Fruit fly (Drosophila melanogaster) whole organism, embryonic: Measurements from ENCODE around the gene CG6195.
A peak's percentile ranks its signal among the peaks of the same experiment; 100 is the strongest.

Experiments used
- Awh ChIP-seq: fragments of 200-800 bp; sonication (Bioruptor generic); IDR thresholded peaks from 2 replicates; pipeline ENCODE4, ENCODE4 v1.3.6; 2022; ENCODE audit warnings: missing biosample characterization, missing genetic modification characterization
- Blimp-1 ChIP-seq: fragments of 200-800 bp; sonication (Bioruptor generic); optimal IDR thresholded peaks from 3 replicates; lab custom pipeline; 2018; ENCODE audit warnings: missing biosample characterization, missing genetic modification characterization, mild to moderate bottlenecking, moderate library complexity, missing genetic modification reagents
- CG11398 ChIP-seq: fragments of 200-800 bp; sonication (Bioruptor generic); optimal IDR thresholded peaks from 2 replicates; lab custom pipeline; 2016; ENCODE audit warnings: missing biosample characterization, missing genetic modification characterization
- CG11456 ChIP-seq: fragments of 200-800 bp; sonication (Bioruptor generic); IDR thresholded peaks from 3 replicates; pipeline ENCODE4 v1.3.6; 2022; ENCODE audit warnings: missing biosample characterization, missing genetic modification characterization
- CG12659 ChIP-seq: fragments of 200-800 bp; sonication (Bioruptor generic); optimal IDR thresholded peaks from 3 replicates; lab custom pipeline; 2017; ENCODE audit warnings: mild to moderate bottlenecking, missing biosample characterization, missing genetic modification reagents, missing genetic modification characterization
- CG12744 ChIP-seq: fragments of 200-800 bp; sonication (Bioruptor generic); optimal IDR thresholded peaks from 2 replicates; lab custom pipeline; 2016; ENCODE audit warnings: missing biosample characterization, missing genetic modification characterization
- CG12769 ChIP-seq: fragments of 200-800 bp; sonication (Bioruptor generic); optimal IDR thresholded peaks from 2 replicates; lab custom pipeline; 2019; ENCODE audit warnings: missing biosample characterization, mild to moderate bottlenecking, missing genetic modification characterization, moderate library complexity
- CG14050 ChIP-seq: fragments of 200-800 bp; sonication (Bioruptor generic); IDR thresholded peaks from 3 replicates; pipeline ENCODE4 v1.3.6; 2022; ENCODE audit warnings: missing biosample characterization, missing genetic modification characterization
- CHES-1-like ChIP-seq: fragments of 200-800 bp; sonication (Bioruptor generic); optimal IDR thresholded peaks from 2 replicates; lab custom pipeline; 2016; ENCODE audit warnings: missing biosample characterization, missing genetic modification characterization
- D19A ChIP-seq: fragments of 200-800 bp; optimal IDR thresholded peaks from 3 replicates; lab custom pipeline; 2019; ENCODE audit warnings: missing biosample characterization, mild to moderate bottlenecking, missing genetic modification characterization, moderate library complexity
- D19B ChIP-seq: fragments of 200-800 bp; sonication (Bioruptor generic); optimal IDR thresholded peaks from 2 replicates; lab custom pipeline; 2017; ENCODE audit warnings: missing biosample characterization, mild to moderate bottlenecking, missing genetic modification characterization
- Deaf1 ChIP-seq: fragments of 200-800 bp; optimal IDR thresholded peaks from 3 replicates; lab custom pipeline; 2019; ENCODE audit warnings: missing biosample characterization, mild to moderate bottlenecking, missing genetic modification characterization, moderate library complexity
- Doc2 ChIP-seq: fragments of 200-800 bp; sonication (Bioruptor generic); IDR thresholded peaks from 2 replicates; pipeline ENCODE4 v1.3.6; 2022; ENCODE audit warnings: missing biosample characterization, missing genetic modification characterization
- Drgx ChIP-seq: fragments of 200-800 bp; sonication (Bioruptor generic); IDR thresholded peaks from 2 replicates; pipeline ENCODE4 v1.3.6; 2022; ENCODE audit warnings: missing biosample characterization, missing genetic modification characterization
- Fer2 ChIP-seq: fragments of 200-800 bp; sonication (Bioruptor generic); optimal IDR thresholded peaks from 2 replicates; lab custom pipeline; 2018; ENCODE audit warnings: missing biosample characterization, mild to moderate bottlenecking, missing genetic modification characterization, moderate library complexity
- HLH4C ChIP-seq: fragments of 200-800 bp; sonication (Bioruptor generic); IDR thresholded peaks from 3 replicates; pipeline ENCODE4 v1.3.6; 2022; ENCODE audit warnings: missing biosample characterization, missing genetic modification characterization; ENCODE audit not compliant: partially characterized antibody
- Hr51 ChIP-seq, 2 experiments: fragments of 200-800 bp; sonication (Bioruptor generic); optimal IDR thresholded peaks; 2 replicates in 1 of 2; 3 replicates in 1 of 2; lab custom pipeline; 2016 to 2018; ENCODE audit warnings: missing biosample characterization in 2 of 2, missing genetic modification characterization in 2 of 2, mild to moderate bottlenecking in 1 of 2, moderate library complexity in 1 of 2
- Jarid2 ChIP-seq: fragments of 200-800 bp; sonication (Bioruptor generic); optimal IDR thresholded peaks from 3 replicates; lab custom pipeline; 2017; ENCODE audit warnings: mild to moderate bottlenecking, missing biosample characterization, missing genetic modification reagents, missing genetic modification characterization
- Optix ChIP-seq: fragments of 200-800 bp; sonication (Bioruptor generic); IDR thresholded peaks from 3 replicates; pipeline ENCODE4 v1.3.6; 2022; ENCODE audit warnings: missing biosample characterization, missing genetic modification characterization
- bbx ChIP-seq: fragments of 200-800 bp; sonication (Bioruptor generic); IDR thresholded peaks from 2 replicates; pipeline ENCODE4 v1.3.6; 2022; ENCODE audit warnings: missing biosample characterization, missing genetic modification characterization; ENCODE audit not compliant: partially characterized antibody
- crol ChIP-seq: fragments of 200-800 bp; sonication (Bioruptor generic); IDR thresholded peaks from 2 replicates; pipeline ENCODE4 v1.3.6; 2022; ENCODE audit warnings: missing biosample characterization, missing genetic modification characterization
- dm ChIP-seq: fragments of 200-800 bp; sonication (Bioruptor generic); optimal IDR thresholded peaks from 3 replicates; lab custom pipeline; 2016; ENCODE audit warnings: missing biosample characterization, missing genetic modification characterization
- fu2 ChIP-seq: fragments of 200-800 bp; sonication (Bioruptor generic); optimal IDR thresholded peaks from 2 replicates; lab custom pipeline; 2016; ENCODE audit warnings: missing biosample characterization, missing genetic modification characterization
- ham ChIP-seq: fragments of 200-800 bp; sonication (Bioruptor generic); IDR thresholded peaks from 2 replicates; pipeline ENCODE4 v1.3.6; 2022; ENCODE audit warnings: missing biosample characterization, missing genetic modification characterization
- hb ChIP-seq: fragments of 200-800 bp; sonication (Bioruptor generic); IDR thresholded peaks from 3 replicates; pipeline ENCODE4 v1.3.6; 2022; ENCODE audit warnings: missing biosample characterization, missing genetic modification characterization; ENCODE audit not compliant: partially characterized antibody
- insv ChIP-seq, 2 experiments: fragments of 200-800 bp; sonication (Bioruptor generic); optimal IDR thresholded peaks; 3 replicates each; lab custom pipeline; 2016 to 2018; ENCODE audit warnings: missing biosample characterization in 2 of 2, missing genetic modification characterization in 2 of 2
- lbe ChIP-seq: fragments of 200-800 bp; sonication (Bioruptor generic); optimal IDR thresholded peaks from 2 replicates; lab custom pipeline; 2016; ENCODE audit warnings: missing biosample characterization, mild to moderate bottlenecking, missing genetic modification characterization
- mam ChIP-seq: fragments of 200-800 bp; sonication (Bioruptor generic); optimal IDR thresholded peaks from 3 replicates; lab custom pipeline; 2016; ENCODE audit warnings: missing biosample characterization, missing genetic modification characterization
- org-1 ChIP-seq: fragments of 200-800 bp; sonication (Bioruptor generic); optimal IDR thresholded peaks from 2 replicates; lab custom pipeline; 2017; ENCODE audit warnings: missing biosample characterization, missing genetic modification characterization
- otp ChIP-seq: fragments of 200-800 bp; sonication (Bioruptor generic); IDR thresholded peaks from 3 replicates; pipeline ENCODE4, ENCODE4 v1.3.6; 2022; ENCODE audit warnings: missing biosample characterization, missing genetic modification characterization
- shn ChIP-seq: fragments of 200-800 bp; sonication (Bioruptor generic); optimal IDR thresholded peaks from 3 replicates; lab custom pipeline; 2016; ENCODE audit warnings: missing biosample characterization, missing genetic modification characterization
- twi ChIP-seq: fragments of 200-800 bp; optimal IDR thresholded peaks from 2 replicates; lab custom pipeline; 2019; ENCODE audit warnings: missing biosample characterization, mild to moderate bottlenecking, missing genetic modification characterization, moderate library complexity
- usp ChIP-seq: fragments of >200 bp; optimal IDR thresholded peaks from 2 replicates; lab custom pipeline; 2017; ENCODE audit warnings: missing biosample characterization, missing genetic modification characterization
- vvl ChIP-seq: fragments of 200-800 bp; sonication (Bioruptor generic); IDR thresholded peaks from 2 replicates; pipeline ENCODE4 v1.3.6; 2022; ENCODE audit warnings: missing biosample characterization, missing genetic modification characterization
- zfh1 ChIP-seq: fragments of 200-800 bp; sonication (Bioruptor generic); IDR thresholded peaks from 3 replicates; pipeline ENCODE4 v1.3.6; 2022; ENCODE audit warnings: missing biosample characterization, missing genetic modification characterization

The CG6195 gene

DNA sequence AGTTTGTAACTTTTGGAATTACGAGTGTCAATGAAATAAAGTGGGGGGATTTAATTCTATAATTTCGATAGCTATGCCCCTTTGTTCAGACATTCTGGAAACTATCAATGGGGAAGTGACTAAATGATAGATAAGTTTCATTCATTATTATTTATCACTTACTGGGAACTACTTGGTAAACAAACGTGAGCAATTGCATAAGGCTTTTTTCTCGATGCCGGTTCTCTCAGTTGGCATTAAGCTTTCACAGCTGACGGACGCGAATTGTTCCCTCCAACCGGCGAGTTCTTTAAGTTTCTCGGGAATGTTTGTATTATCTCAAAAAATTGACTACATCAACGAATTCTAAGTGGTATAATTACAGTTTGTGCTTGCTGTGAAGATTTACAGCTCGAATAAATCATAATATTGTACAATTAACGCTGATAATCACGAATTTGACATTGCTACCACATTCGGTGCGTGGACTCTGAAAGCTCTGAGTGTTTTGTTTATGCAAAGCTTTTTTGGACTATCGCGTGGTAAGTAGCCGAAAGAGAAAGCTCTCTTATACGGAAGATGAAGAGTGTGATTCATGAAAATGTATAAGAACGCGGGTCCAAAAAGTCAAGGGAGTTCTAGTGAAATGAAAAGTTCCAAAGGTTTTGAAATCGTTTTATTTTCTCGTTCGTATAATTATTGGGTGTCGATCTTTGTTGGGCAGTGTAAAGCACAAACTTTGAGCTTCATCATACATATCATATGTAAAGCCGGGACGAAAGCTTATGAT is 23.2 kb upstream of the CG6195 start, which contains the start of gene Naam (continued):
- TF ChIP-seq mam (peak; percentile 86), Awh (GFP tag; lab: Robert Waterston, UW) (no peak), otp (GFP tag; lab: Robert Waterston, UW) (peak; percentile 62; the same call in 1 of the 3 replicates), CG12744 (GFP tag; lab: Kevin White, UChicago) (peak; percentile 72), usp (GFP tag; lab: Kevin White, UChicago) (no peak), lbe (peak; percentile 35), insv (GFP tag; optimal IDR thresholded peaks at IDR 0.05; lab: Kevin White, UChicago) (no peak), CG11456 (peak; percentile 79), Optix (GFP tag; lab: Robert Waterston, UW) (peak; percentile 64; the same call in 2 of the 3 replicates), twi (no peak), CHES-1-like (peak; percentile 79), vvl (GFP tag; lab: Robert Waterston, UW) (peak; percentile 94), zfh1 (GFP tag; lab: Robert Waterston, UW) (peak; percentile 72; the same call in 1 of the 3 replicates), dm (GFP tag; lab: Kevin White, UChicago) (peak; percentile 47)

DNA sequence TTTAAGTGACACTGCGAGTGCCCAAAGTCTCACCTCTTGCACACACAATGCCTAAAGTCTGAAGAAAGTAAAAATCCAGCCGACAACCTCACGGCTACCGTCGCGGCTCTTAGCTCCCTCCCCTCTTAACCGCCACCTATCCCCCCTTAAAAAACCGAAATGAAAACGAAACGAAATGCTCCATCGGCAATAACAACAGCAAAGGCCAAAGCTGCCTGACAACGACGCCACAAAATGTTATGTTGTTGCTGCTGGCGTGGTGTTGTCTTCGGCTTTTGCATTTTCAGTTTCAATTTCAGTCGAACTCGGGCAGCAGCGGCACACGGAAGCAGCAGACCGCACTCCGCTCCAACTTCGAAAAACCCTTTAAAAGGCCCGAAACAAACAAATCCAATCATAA is 16.5 kb upstream of the CG6195 start, which contains the start of gene CG7432:
TSS of gene CG7432 (plus strand) at position 295 of the 400 bp plus-strand sequence.
- TF ChIP-seq org-1 (GFP tag; lab: Kevin White, UChicago) (no peak), Blimp-1 (peak; percentile 89), D19B (GFP tag; lab: Kevin White, UChicago) (no peak), crol (GFP tag; lab: Robert Waterston, UW) (peak; percentile 44; the same call in 1 of the 2 replicates), vvl (GFP tag; lab: Robert Waterston, UW) (0 out of 2 replicates have a peak, but pooled peaks have one; percentile 13), shn (GFP tag; lab: Kevin White, UChicago) (no peak), HLH4C (GFP tag; lab: Robert Waterston, UW) (0 out of 3 replicates have a peak, but pooled peaks have one; percentile 19), hb (GFP tag; lab: Robert Waterston, UW) (0 out of 3 replicates have a peak, but pooled peaks have one; percentile 44), Fer2 (no peak), CG14050 (no peak), Jarid2 (GFP tag; lab: Kevin White, UChicago) (no peak), Deaf1 (tag; lab: Kevin White, UChicago) (peak; percentile 81), CG12769 (tag; lab: Kevin White, UChicago) (peak; percentile 55)

DNA sequence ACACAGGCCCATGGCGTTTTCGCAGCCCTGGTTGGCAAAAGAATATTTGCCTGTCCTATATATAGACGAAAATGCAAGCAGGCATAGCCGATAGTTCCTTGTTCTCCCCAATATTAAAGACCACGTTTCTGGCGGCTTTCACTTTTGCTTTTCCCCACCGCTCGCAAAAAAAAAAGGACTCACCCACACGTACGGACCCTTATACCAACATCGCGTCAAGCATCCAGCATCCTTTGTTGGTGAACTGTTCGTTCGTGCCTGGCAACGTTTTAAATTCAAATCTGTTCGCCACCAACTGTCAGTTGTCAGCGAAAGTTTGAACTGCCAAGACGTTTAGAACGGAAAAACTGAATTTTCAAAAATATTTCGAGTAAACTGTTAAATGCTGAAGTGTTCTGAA is 11.2 kb upstream of the CG6195 start, which contains the start of gene ort:
TSS of gene ort (plus strand) at position 301 of the 400 bp plus-strand sequence.
- no peak for TF ChIP-seq fu2

DNA sequence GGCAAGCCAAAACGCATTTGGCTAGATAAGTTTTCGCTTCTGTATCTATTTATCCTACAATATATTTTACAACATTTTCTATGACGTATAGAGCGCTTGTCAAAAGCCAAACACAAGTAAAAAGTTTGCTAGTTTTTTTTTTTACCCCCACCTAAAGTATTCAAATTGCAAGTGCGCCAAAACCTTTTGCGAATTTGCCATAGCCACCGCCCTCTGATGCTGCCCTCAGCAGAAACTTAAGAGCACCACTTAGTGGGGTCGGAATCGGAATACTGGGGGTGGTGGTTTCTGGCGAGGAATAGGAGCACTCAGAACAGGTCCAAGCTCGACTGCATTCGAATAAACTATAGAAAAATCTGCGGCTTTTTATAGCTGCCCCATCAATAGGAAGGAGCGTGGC is 9.6 kb upstream of the CG6195 start, which contains the start of gene CG6184:
TSS of gene CG6184 (minus strand) at position 101 of the 400 bp plus-strand sequence.
- TF ChIP-seq Hr51 (GFP tag; optimal IDR thresholded peaks at IDR 0.05; lab: Kevin White, UChicago) (no peak), bbx (GFP tag; lab: Robert Waterston, UW) (no peak), Doc2 (GFP tag; lab: Robert Waterston, UW) (no peak), D19A (tag; lab: Kevin White, UChicago) (no peak), Drgx (no peak), ham (no peak), CG12659 (GFP tag; lab: Kevin White, UChicago) (no peak), CG11398 (GFP tag; lab: Kevin White, UChicago) (no peak)
